Fruit fly (Drosophila melanogaster) whole organism, prepupa: ENCODE results near the gene Cdk12.
A peak's percentile ranks its signal among the peaks of the same experiment; 100 is the strongest.

Experiments
- Blimp-1 ChIP-seq: fragments of 200-800 bp; sonication (Bioruptor generic); optimal IDR thresholded peaks from 3 replicates; lab custom pipeline; 2017; ENCODE audit warnings: missing biosample characterization, missing genetic modification characterization, mild to moderate bottlenecking, moderate library complexity, missing genetic modification reagents
- CG10631 ChIP-seq: fragments of 200-800 bp; sonication (Bioruptor generic); optimal IDR thresholded peaks from 2 replicates; lab custom pipeline; 2016; ENCODE audit warnings: missing biosample characterization, missing genetic modification characterization
- CG10669 ChIP-seq: fragments of 200-800 bp; sonication (Bioruptor generic); optimal IDR thresholded peaks from 3 replicates; lab custom pipeline; 2018; ENCODE audit warnings: missing biosample characterization, mild to moderate bottlenecking, missing genetic modification characterization, moderate library complexity
- CG11294 ChIP-seq: fragments of 200-800 bp; sonication (Bioruptor generic); IDR thresholded peaks from 2 replicates; pipeline ENCODE4 v1.3.6; 2022; ENCODE audit warnings: missing biosample characterization, missing genetic modification characterization
- CG11902 ChIP-seq: fragments of 200-800 bp; sonication (Bioruptor generic); optimal IDR thresholded peaks from 3 replicates; lab custom pipeline; 2016; ENCODE audit warnings: missing biosample characterization, missing genetic modification characterization
- CG15336 ChIP-seq: fragments of 200-800 bp; sonication (Bioruptor generic); IDR thresholded peaks from 2 replicates; pipeline ENCODE4 v1.3.6; 2022; ENCODE audit warnings: missing biosample characterization, missing genetic modification characterization
- CG1621 ChIP-seq: fragments of 200-800 bp; sonication (Bioruptor generic); optimal IDR thresholded peaks from 3 replicates; lab custom pipeline; 2018; ENCODE audit warnings: missing biosample characterization, mild to moderate bottlenecking, missing genetic modification characterization
- CG16779 ChIP-seq: fragments of 200-800 bp; sonication (Bioruptor generic); optimal IDR thresholded peaks from 3 replicates; lab custom pipeline; 2017; ENCODE audit warnings: missing biosample characterization, mild to moderate bottlenecking, missing genetic modification characterization
- CG3032 ChIP-seq: fragments of 200-800 bp; optimal IDR thresholded peaks from 2 replicates; lab custom pipeline; 2019; ENCODE audit warnings: missing biosample characterization, mild to moderate bottlenecking, missing genetic modification characterization, moderate library complexity
- CG34406 ChIP-seq: fragments of 200-800 bp; sonication (Bioruptor generic); optimal IDR thresholded peaks from 3 replicates; lab custom pipeline; 2016; ENCODE audit warnings: missing biosample characterization, missing genetic modification characterization
- CG3919 ChIP-seq: fragments of 200-800 bp; sonication (Bioruptor generic); optimal IDR thresholded peaks from 3 replicates; lab custom pipeline; 2016; ENCODE audit warnings: missing biosample characterization, missing genetic modification characterization
- CG4318 ChIP-seq: fragments of 200-800 bp; sonication (Bioruptor generic); optimal IDR thresholded peaks from 3 replicates; lab custom pipeline; 2017; ENCODE audit warnings: missing biosample characterization, mild to moderate bottlenecking, missing genetic modification characterization
- CG6163 ChIP-seq: fragments of 200-800 bp; sonication (Bioruptor generic); IDR thresholded peaks from 3 replicates; pipeline ENCODE4 v1.3.6; 2022; ENCODE audit warnings: missing biosample characterization, missing genetic modification characterization
- CG6276 ChIP-seq: fragments of 200-800 bp; sonication (Bioruptor generic); optimal IDR thresholded peaks from 2 replicates; lab custom pipeline; 2017; ENCODE audit warnings: missing biosample characterization, mild to moderate bottlenecking, missing genetic modification characterization
- CG6808 ChIP-seq: fragments of 200-800 bp; sonication (Bioruptor generic); optimal IDR thresholded peaks from 3 replicates; lab custom pipeline; 2017; ENCODE audit warnings: missing biosample characterization, missing genetic modification characterization, mild to moderate bottlenecking, moderate library complexity, missing genetic modification reagents
- CG6854 ChIP-seq: fragments of 200-800 bp; sonication (Bioruptor generic); optimal IDR thresholded peaks from 2 replicates; lab custom pipeline; 2017; ENCODE audit warnings: missing biosample characterization, mild to moderate bottlenecking, missing genetic modification characterization
- CG7368 ChIP-seq: fragments of 200-800 bp; sonication (Bioruptor generic); optimal IDR thresholded peaks from 3 replicates; lab custom pipeline; 2016; ENCODE audit warnings: missing biosample characterization, missing genetic modification characterization
- CG8119 ChIP-seq: fragments of 200-800 bp; sonication (Bioruptor generic); IDR thresholded peaks from 3 replicates; pipeline ENCODE4 v1.3.6; 2022; ENCODE audit warnings: missing biosample characterization, missing genetic modification characterization
- CG8319 ChIP-seq: fragments of 200-800 bp; sonication (Bioruptor generic); optimal IDR thresholded peaks from 3 replicates; lab custom pipeline; 2016; ENCODE audit warnings: missing biosample characterization, missing genetic modification characterization
- CG8632 ChIP-seq: fragments of 200-800 bp; sonication (Bioruptor generic); optimal IDR thresholded peaks from 3 replicates; lab custom pipeline; 2016; ENCODE audit warnings: missing biosample characterization, missing genetic modification characterization
- Eip75B ChIP-seq: fragments of 200-800 bp; sonication (Bioruptor generic); optimal IDR thresholded peaks from 3 replicates; lab custom pipeline; 2016; ENCODE audit warnings: missing biosample characterization, missing genetic modification characterization
- Eip78C ChIP-seq: fragments of 200-800 bp; sonication (Bioruptor generic); peaks from one replicate; lab custom pipeline; 2016; ENCODE audit warnings: missing biosample characterization, missing genetic modification characterization
- Eip93F ChIP-seq: fragments of 200-800 bp; sonication (Bioruptor generic); optimal IDR thresholded peaks from 2 replicates; lab custom pipeline; 2016; ENCODE audit warnings: missing biosample characterization, mild to moderate bottlenecking, missing genetic modification characterization
- Ets96B ChIP-seq: fragments of 200-800 bp; optimal IDR thresholded peaks from 2 replicates; lab custom pipeline; 2019; ENCODE audit warnings: missing biosample characterization, mild to moderate bottlenecking, missing genetic modification characterization, moderate library complexity
- Gug ChIP-seq: fragments of 200-800 bp; sonication (Bioruptor generic); IDR thresholded peaks from 2 replicates; pipeline ENCODE4 v1.3.6; 2022; ENCODE audit warnings: missing biosample characterization, missing genetic modification characterization
- Hr38 ChIP-seq: sonication (Bioruptor generic); optimal IDR thresholded peaks from 2 replicates; lab custom pipeline; 2016; ENCODE audit warnings: missing biosample characterization, missing genetic modification characterization
- Hr39 ChIP-seq: fragments of 200-800 bp; sonication (Bioruptor generic); optimal IDR thresholded peaks from 2 replicates; lab custom pipeline; 2016; ENCODE audit warnings: missing biosample characterization, missing genetic modification characterization
- Hr4 ChIP-seq: fragments of 200-800 bp; sonication (Bioruptor generic); optimal IDR thresholded peaks from 3 replicates; lab custom pipeline; 2016; ENCODE audit warnings: missing biosample characterization, missing genetic modification characterization
- Lpt ChIP-seq: fragments of 200-800 bp; sonication (Bioruptor generic); optimal IDR thresholded peaks from 3 replicates; lab custom pipeline; 2016; ENCODE audit warnings: missing biosample characterization, missing genetic modification characterization
- Sox14 ChIP-seq: fragments of 200-800 bp; sonication (Bioruptor generic); optimal IDR thresholded peaks from 3 replicates; lab custom pipeline; 2016; ENCODE audit warnings: missing biosample characterization, missing genetic modification characterization
- Sox15 ChIP-seq: fragments of 200-800 bp; sonication (Bioruptor generic); optimal IDR thresholded peaks from 3 replicates; lab custom pipeline; 2016; ENCODE audit warnings: missing biosample characterization, missing genetic modification characterization
- acj6 ChIP-seq: fragments of 200-800 bp; sonication (Bioruptor generic); optimal IDR thresholded peaks from 3 replicates; lab custom pipeline; 2016; ENCODE audit warnings: missing biosample characterization, missing genetic modification characterization
- cyc ChIP-seq: fragments of 200-800 bp; sonication (Bioruptor generic); optimal IDR thresholded peaks from 3 replicates; lab custom pipeline; 2016; ENCODE audit warnings: missing biosample characterization, missing genetic modification characterization
- eg ChIP-seq: fragments of 200-800 bp; sonication (Bioruptor generic); IDR thresholded peaks from 3 replicates; pipeline ENCODE4 v1.3.6; 2022; ENCODE audit warnings: missing biosample characterization, missing genetic modification characterization
- esn ChIP-seq: fragments of 200-800 bp; sonication (Bioruptor generic); optimal IDR thresholded peaks from 2 replicates; lab custom pipeline; 2016; ENCODE audit warnings: missing biosample characterization, mild to moderate bottlenecking, missing genetic modification characterization, moderate library complexity
- fd85E ChIP-seq: fragments of 200-800 bp; sonication (Bioruptor generic); optimal IDR thresholded peaks from 3 replicates; lab custom pipeline; 2016; ENCODE audit warnings: missing biosample characterization, missing genetic modification characterization
- fkh ChIP-seq: fragments of 200-800 bp; sonication (Bioruptor generic); optimal IDR thresholded peaks from 3 replicates; lab custom pipeline; 2017; ENCODE audit warnings: missing biosample characterization, mild to moderate bottlenecking, missing genetic modification characterization, moderate library complexity
- lz ChIP-seq: fragments of 200-800 bp; sonication (Bioruptor generic); optimal IDR thresholded peaks from 3 replicates; lab custom pipeline; 2016; ENCODE audit warnings: missing biosample characterization, missing genetic modification characterization
- net ChIP-seq: fragments of 200-800 bp; sonication (Bioruptor generic); optimal IDR thresholded peaks from 3 replicates; lab custom pipeline; 2016; ENCODE audit warnings: missing biosample characterization, missing genetic modification characterization
- pdm3 ChIP-seq: fragments of 200-800 bp; sonication (Bioruptor generic); optimal IDR thresholded peaks from 3 replicates; lab custom pipeline; 2016; ENCODE audit warnings: missing biosample characterization, missing genetic modification characterization
- salr ChIP-seq, 2 experiments: fragments of 200-800 bp; sonication (Bioruptor generic); optimal IDR thresholded peaks; 3 replicates each; lab custom pipeline; 2016 to 2018; ENCODE audit warnings: missing biosample characterization in 2 of 2, missing genetic modification characterization in 2 of 2, mild to moderate bottlenecking in 1 of 2
- spab ChIP-seq: fragments of 200-800 bp; sonication (Bioruptor generic); optimal IDR thresholded peaks from 2 replicates; lab custom pipeline; 2017; ENCODE audit warnings: missing biosample characterization, mild to moderate bottlenecking, missing genetic modification characterization, missing genetic modification reagents
- ss ChIP-seq, 2 experiments: fragments of 200-800 bp; sonication (Bioruptor generic); optimal IDR thresholded peaks; 2 replicates in 1 of 2; 3 replicates in 1 of 2; lab custom pipeline; 2017 to 2018; ENCODE audit warnings: mild to moderate bottlenecking in 2 of 2, missing biosample characterization in 2 of 2, missing genetic modification characterization in 2 of 2, moderate library complexity in 1 of 2
- svp ChIP-seq: fragments of 200-800 bp; sonication (Bioruptor generic); peaks from one replicate; lab custom pipeline; 2016; ENCODE audit warnings: missing biosample characterization, missing genetic modification characterization
- topi ChIP-seq: fragments of 200-800 bp; sonication (Bioruptor generic); optimal IDR thresholded peaks from 3 replicates; lab custom pipeline; 2016; ENCODE audit warnings: missing biosample characterization, missing genetic modification characterization
- vri ChIP-seq: fragments of 200-800 bp; sonication (Bioruptor generic); optimal IDR thresholded peaks from 3 replicates; lab custom pipeline; 2016; ENCODE audit warnings: missing biosample characterization, mild to moderate bottlenecking, missing genetic modification characterization

Gene Cdk12

dm6 chr3L:21509488-21510122, 6.5 kb upstream of the Cdk12 start (continued):
- TF ChIP-seq CG16779 (tag; lab: Kevin White, UChicago) (no peak), cyc (GFP tag; lab: Kevin White, UChicago) (peak; percentile 45), CG6854 (GFP tag; lab: Kevin White, UChicago) (no peak), ss (GFP tag; optimal IDR thresholded peaks at IDR 0.05; lab: Kevin White, UChicago) (peak; percentile 0 to 27), CG11902 (no peak), CG3919 (GFP tag; lab: Kevin White, UChicago) (peak; percentile 77), net (peak; percentile 68), lz (GFP tag; lab: Kevin White, UChicago) (peak; percentile 63), fkh (GFP tag; lab: Kevin White, UChicago) (no peak), Sox15 (GFP tag; lab: Kevin White, UChicago) (peak; percentile 27), Hr38 (GFP tag; lab: Kevin White, UChicago) (no peak), Blimp-1 (GFP tag; lab: Kevin White, UChicago) (no peak), CG3032 (peak; percentile 62), Gug (GFP tag; lab: Robert Waterston, UW) (no peak), CG8632 (GFP tag; lab: Kevin White, UChicago) (peak; percentile 34), fd85E (GFP tag; lab: Kevin White, UChicago) (no peak), CG6276 (GFP tag; lab: Kevin White, UChicago) (peak; percentile 64), topi (GFP tag; lab: Kevin White, UChicago) (peak; percentile 52), CG8119 (GFP tag; lab: Robert Waterston, UW) (peak; percentile 53; the same call in 2 of the 3 replicates), Lpt (peak; percentile 53), svp (GFP tag; lab: Kevin White, UChicago) (no peak), vri (GFP tag; lab: Kevin White, UChicago) (peak; percentile 4), Eip75B (peak; percentile 78), CG11294 (GFP tag; lab: Robert Waterston, UW) (no peak), CG1621 (tag; lab: Kevin White, UChicago) (no peak), Ets96B (tag; lab: Kevin White, UChicago) (peak; percentile 51), Hr4 (GFP tag; lab: Kevin White, UChicago) (peak; percentile 78), Hr39 (GFP tag; lab: Kevin White, UChicago) (peak; percentile 69), CG6808 (GFP tag; lab: Kevin White, UChicago) (peak; percentile 51), pdm3 (GFP tag; lab: Kevin White, UChicago) (peak; percentile 70), acj6 (GFP tag; lab: Kevin White, UChicago) (peak; percentile 73), eg (GFP tag; lab: Robert Waterston, UW) (no peak; the same call in 2 of the 3 replicates)

dm6 chr3L:21516716-21517266, 685 bp downstream of the Cdk12 start:
- TF ChIP-seq CG10669 (GFP tag; lab: Kevin White, UChicago) (peak; percentile 5), Eip78C (peak; percentile 48), CG11902 (no peak), CG34406 (GFP tag; lab: Kevin White, UChicago) (no peak), Gug (GFP tag; lab: Robert Waterston, UW) (no peak), Sox14 (GFP tag; lab: Kevin White, UChicago) (peak; percentile 55), CG15336 (GFP tag; lab: Robert Waterston, UW) (no peak), Sox15 (GFP tag; lab: Kevin White, UChicago) (no peak), CG6276 (GFP tag; lab: Kevin White, UChicago) (no peak), Eip75B (peak; percentile 69), CG10631 (peak; percentile 50), CG4318 (no peak), CG8319 (GFP tag; lab: Kevin White, UChicago) (peak; percentile 18), esn (GFP tag; lab: Kevin White, UChicago) (peak; percentile 60), fkh (GFP tag; lab: Kevin White, UChicago) (peak; percentile 6), spab (no peak), CG6808 (GFP tag; lab: Kevin White, UChicago) (peak; percentile 7), eg (GFP tag; lab: Robert Waterston, UW) (no peak), ss (GFP tag; optimal IDR thresholded peaks at IDR 0.05; lab: Kevin White, UChicago) (peak in 1 of 2 experiments; percentile 43), Hr4 (GFP tag; lab: Kevin White, UChicago) (peak; percentile 60), svp (GFP tag; lab: Kevin White, UChicago) (no peak), salr (GFP tag; optimal IDR thresholded peaks at IDR 0.05; lab: Kevin White, UChicago) (no peak), CG8632 (GFP tag; lab: Kevin White, UChicago) (peak; percentile 45), Eip93F (peak; percentile 43), cyc (GFP tag; lab: Kevin White, UChicago) (peak; percentile 39), Hr38 (GFP tag; lab: Kevin White, UChicago) (no peak), CG6854 (GFP tag; lab: Kevin White, UChicago) (no peak), CG7368 (GFP tag; lab: Kevin White, UChicago) (peak; percentile 36), vri (GFP tag; lab: Kevin White, UChicago) (no peak), lz (GFP tag; lab: Kevin White, UChicago) (peak; percentile 40), CG6163 (GFP tag; lab: Robert Waterston, UW) (no peak), CG3032 (peak; percentile 19)
